Worm (Caenorhabditis elegans): ENCODE results near the gene afmd-2.

Gene afmd-2

DNA sequence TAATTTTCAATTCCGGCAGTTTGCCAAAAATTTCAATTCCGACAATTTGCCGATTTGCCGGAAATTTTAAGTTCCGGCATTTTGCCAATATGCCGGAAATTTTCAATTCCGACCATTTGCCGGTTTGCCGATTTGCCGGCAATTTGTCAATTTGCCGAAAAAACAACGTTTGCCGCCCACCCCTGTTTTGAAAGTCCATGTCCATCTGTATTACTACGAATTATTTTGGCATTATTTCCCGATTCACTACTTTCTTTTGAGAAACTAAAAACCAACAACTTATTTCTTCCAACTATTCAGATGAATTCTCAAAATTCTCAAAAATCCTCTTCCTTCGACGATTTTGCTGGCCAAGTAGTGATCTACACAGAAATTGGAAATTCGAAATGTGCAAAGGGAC, 16.8 kb upstream of the afmd-2 start, which contains the start of gene Y45F10A.7:
Gene Y45F10A.7, plus strand, starts transcription at position 301 of the 400 bp plus-strand sequence.
- TF ChIP-seq tab-1 (GFP tag; IDR thresholded peaks at IDR 0.05), result no peak
- no peak for TF ChIP-seq ztf-29 (GFP tag; IDR thresholded peaks at IDR 0.05)
- TF ChIP-seq klf-2 (GFP tag; conservative IDR thresholded peaks at IDR 0.05), result no peak
- TF ChIP-seq T22C8.4 (GFP tag; IDR thresholded peaks at IDR 0.05), result no peak
- no peak for TF ChIP-seq cog-1 (tag; optimal IDR thresholded peaks at IDR 0.05)
- no peak for TF ChIP-seq ref-1 (GFP tag; conservative IDR thresholded peaks at IDR 0.05)
- no peak for TF ChIP-seq ztf-23 (GFP tag; IDR thresholded peaks at IDR 0.05)
- TF ChIP-seq med-1 (GFP tag; optimal IDR thresholded peaks at IDR 0.05; ENCODE audit: insufficient read depth), result no peak
- no peak for TF ChIP-seq flt-1 (GFP tag; IDR thresholded peaks at IDR 0.05)

DNA sequence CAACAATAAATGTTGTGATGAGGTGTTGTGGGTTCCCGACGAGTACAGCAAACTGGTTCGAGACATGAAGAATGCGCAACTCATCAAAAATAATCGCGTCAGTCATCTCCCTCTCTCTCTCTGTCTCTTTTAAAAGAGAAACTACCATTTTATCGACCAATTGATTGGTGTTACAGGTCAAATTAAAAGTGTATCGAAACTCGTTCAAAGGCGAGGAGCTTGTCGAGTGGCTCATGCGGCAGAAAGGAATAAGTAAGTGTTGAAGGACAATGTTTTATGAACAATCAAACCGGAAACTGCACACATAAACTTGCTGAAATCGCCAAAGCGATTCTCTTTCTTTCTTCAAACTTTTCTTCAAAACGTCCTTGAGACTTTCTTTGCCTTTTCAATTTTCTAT, 15.3 kb upstream of the afmd-2 start:
- TF ChIP-seq cog-1 (tag; optimal IDR thresholded peaks at IDR 0.05) (no peak), klf-2 (GFP tag; conservative IDR thresholded peaks at IDR 0.05) (no peak), T22C8.4 (GFP tag; IDR thresholded peaks at IDR 0.05) (no peak), med-1 (GFP tag; optimal IDR thresholded peaks at IDR 0.05; ENCODE audit: insufficient read depth) (no peak), tab-1 (GFP tag; IDR thresholded peaks at IDR 0.05) (no peak), ref-1 (GFP tag; conservative IDR thresholded peaks at IDR 0.05) (no peak), ztf-23 (GFP tag; IDR thresholded peaks at IDR 0.05) (no peak), ztf-29 (GFP tag; IDR thresholded peaks at IDR 0.05) (no peak), flt-1 (GFP tag; IDR thresholded peaks at IDR 0.05) (no peak)

DNA sequence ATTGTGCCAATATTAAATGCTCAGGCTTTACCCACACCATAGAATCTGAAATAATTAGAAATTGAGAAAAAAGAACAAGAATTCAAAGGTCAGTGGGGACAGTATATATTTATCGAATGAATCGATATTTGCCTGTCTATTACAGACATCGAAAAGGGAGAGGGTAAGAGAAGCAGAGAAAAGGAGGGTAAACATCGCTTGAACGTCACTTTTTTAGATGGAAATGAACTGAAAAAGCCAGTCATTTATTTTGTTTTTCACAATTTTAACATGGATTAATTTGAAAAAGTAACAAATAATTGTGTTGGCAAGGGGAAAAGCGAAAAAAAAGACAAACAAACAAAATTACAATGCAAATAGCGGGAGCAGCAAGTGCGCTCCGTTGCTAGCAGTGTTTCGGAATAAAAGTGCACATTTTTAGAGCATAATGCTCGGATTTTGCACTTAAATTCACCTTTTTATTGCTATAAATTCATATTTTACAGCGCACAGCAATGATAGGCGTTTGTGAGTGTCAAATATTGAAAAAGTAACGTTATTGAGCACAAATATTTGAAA, 6.1 kb upstream of the afmd-2 start, which contains the start of gene tbc-9:
Gene tbc-9, minus strand, starts transcription at position 51 of the 558 bp plus-strand sequence.
- no peak for TF ChIP-seq med-1 (GFP tag; optimal IDR thresholded peaks at IDR 0.05; ENCODE audit: insufficient read depth)
- TF ChIP-seq ztf-23 (GFP tag; IDR thresholded peaks at IDR 0.05), result no peak
- no peak for TF ChIP-seq ref-1 (GFP tag; conservative IDR thresholded peaks at IDR 0.05)
- TF ChIP-seq T22C8.4 (GFP tag; IDR thresholded peaks at IDR 0.05), result no peak; the same call in 1 of the 2 replicates
- no peak for TF ChIP-seq flt-1 (GFP tag; IDR thresholded peaks at IDR 0.05)
- no peak for TF ChIP-seq cog-1 (tag; optimal IDR thresholded peaks at IDR 0.05)
- TF ChIP-seq klf-2 (GFP tag; conservative IDR thresholded peaks at IDR 0.05), result no peak
- TF ChIP-seq tab-1 (GFP tag; IDR thresholded peaks at IDR 0.05), result no peak
- no peak for TF ChIP-seq ztf-29 (GFP tag; IDR thresholded peaks at IDR 0.05)

DNA sequence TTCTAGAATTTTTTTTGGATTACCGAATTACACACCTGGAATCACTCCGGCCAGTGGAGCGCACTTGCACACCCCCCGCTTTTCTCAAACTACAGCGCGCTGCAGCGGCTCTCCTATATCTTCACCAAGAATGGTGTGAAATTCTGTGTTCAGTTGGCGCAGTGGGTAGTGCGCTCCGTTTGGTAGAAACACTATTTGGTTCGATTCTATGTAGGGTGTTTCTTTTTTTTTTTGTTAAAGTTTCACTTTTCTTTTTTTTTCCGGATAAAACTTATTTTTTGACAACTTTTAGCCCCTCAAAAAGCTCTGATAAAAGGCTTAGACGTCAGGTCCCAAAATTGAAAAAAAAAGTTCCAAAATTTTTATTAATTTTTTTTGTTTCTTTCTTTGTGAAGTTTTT, 5.0 kb upstream of the afmd-2 start:
- TF ChIP-seq T22C8.4 (GFP tag; IDR thresholded peaks at IDR 0.05) (peak; percentile 66), ref-1 (GFP tag; conservative IDR thresholded peaks at IDR 0.05) (0 out of 2 replicates have a peak, but pooled peaks have one; percentile 17), ztf-23 (GFP tag; IDR thresholded peaks at IDR 0.05) (0 out of 2 replicates have a peak, but pooled peaks have one; percentile 37), tab-1 (GFP tag; IDR thresholded peaks at IDR 0.05) (0 out of 2 replicates have a peak, but pooled peaks have one; percentile 53), flt-1 (GFP tag; IDR thresholded peaks at IDR 0.05) (peak; percentile 67)

DNA sequence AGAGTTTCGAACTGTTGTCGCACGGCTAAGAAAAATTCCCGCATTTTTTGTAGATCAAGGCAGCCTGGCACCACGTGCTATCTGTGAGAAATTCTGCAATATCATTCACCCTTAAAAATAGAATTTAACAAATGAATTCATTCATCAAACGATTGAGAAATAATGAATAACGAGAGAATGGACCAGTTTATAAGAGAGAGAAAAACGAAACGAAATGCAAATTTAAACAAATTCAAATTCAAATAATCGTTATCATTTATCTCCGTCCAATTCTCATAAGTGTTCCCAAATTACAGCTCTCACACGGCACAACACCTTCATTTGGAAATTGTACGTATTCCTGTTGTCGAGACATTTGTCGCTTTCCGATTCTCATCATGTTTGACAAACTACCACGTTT, 3.9 kb upstream of the afmd-2 start, which contains the start of gene seld-1:
Gene seld-1, plus strand, starts transcription at position 301 of the 400 bp plus-strand sequence.
- no peak for TF ChIP-seq ztf-23 (GFP tag; IDR thresholded peaks at IDR 0.05)
- no peak for TF ChIP-seq klf-2 (GFP tag; conservative IDR thresholded peaks at IDR 0.05)
- no peak for TF ChIP-seq tab-1 (GFP tag; IDR thresholded peaks at IDR 0.05)
- TF ChIP-seq T22C8.4 (GFP tag; IDR thresholded peaks at IDR 0.05), result no peak
- no peak for TF ChIP-seq ref-1 (GFP tag; conservative IDR thresholded peaks at IDR 0.05)
- no peak for TF ChIP-seq flt-1 (GFP tag; IDR thresholded peaks at IDR 0.05)
- no peak for TF ChIP-seq cog-1 (tag; optimal IDR thresholded peaks at IDR 0.05)
- TF ChIP-seq ztf-29 (GFP tag; IDR thresholded peaks at IDR 0.05), result no peak
- TF ChIP-seq med-1 (GFP tag; optimal IDR thresholded peaks at IDR 0.05; ENCODE audit: insufficient read depth), result no peak

DNA sequence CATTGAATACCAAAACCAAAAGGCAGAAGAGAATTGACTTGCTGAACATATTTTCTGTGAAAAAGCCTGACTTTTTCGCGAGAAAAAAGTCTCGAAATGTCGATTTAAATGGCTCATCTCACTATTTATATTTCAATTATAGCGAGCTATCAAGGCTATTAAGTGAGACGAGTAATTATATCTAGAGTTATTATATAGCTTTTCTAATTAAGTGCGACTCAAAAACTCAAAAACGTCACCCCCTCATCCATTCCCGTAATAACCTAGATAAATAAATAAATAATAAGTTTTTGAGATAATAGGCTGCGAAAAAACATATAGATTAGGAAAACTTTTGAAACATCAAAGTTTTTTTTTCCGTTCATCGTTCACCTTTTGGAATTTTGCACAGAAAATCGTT, 3.4 kb upstream of the afmd-2 start, which contains the start of gene nlp-17:
Gene nlp-17, minus strand, starts transcription at position 101 of the 400 bp plus-strand sequence.
- TF ChIP-seq cog-1 (tag; optimal IDR thresholded peaks at IDR 0.05) (no peak), tab-1 (GFP tag; IDR thresholded peaks at IDR 0.05) (no peak), flt-1 (GFP tag; IDR thresholded peaks at IDR 0.05) (no peak), T22C8.4 (GFP tag; IDR thresholded peaks at IDR 0.05) (no peak)

DNA sequence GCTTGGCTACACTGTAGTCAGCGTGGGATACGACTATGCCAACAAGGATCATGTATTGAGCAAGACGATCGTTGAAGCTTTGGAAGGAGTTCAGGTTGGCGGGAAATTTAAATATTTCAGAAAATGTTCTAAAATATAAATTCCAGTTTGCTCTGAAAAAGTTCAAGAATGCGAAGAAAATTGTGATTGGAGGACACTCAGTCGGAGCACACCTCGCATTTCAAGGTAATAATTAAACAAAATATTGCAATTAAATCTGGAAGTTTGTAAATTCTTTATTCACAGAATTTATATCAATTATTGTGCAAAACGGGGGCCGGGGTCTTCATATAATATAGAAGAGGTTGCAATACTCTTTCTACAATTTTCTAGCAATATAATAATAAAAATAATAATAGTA, 1.0 kb downstream of the afmd-2 start:
- TF ChIP-seq ref-1 (GFP tag; conservative IDR thresholded peaks at IDR 0.05) (no peak), flt-1 (GFP tag; IDR thresholded peaks at IDR 0.05) (no peak), tab-1 (GFP tag; IDR thresholded peaks at IDR 0.05) (no peak), cog-1 (tag; optimal IDR thresholded peaks at IDR 0.05) (no peak), klf-2 (GFP tag; conservative IDR thresholded peaks at IDR 0.05) (no peak), ztf-29 (GFP tag; IDR thresholded peaks at IDR 0.05) (no peak), med-1 (GFP tag; optimal IDR thresholded peaks at IDR 0.05; ENCODE audit: insufficient read depth) (no peak), ztf-23 (GFP tag; IDR thresholded peaks at IDR 0.05) (no peak), T22C8.4 (GFP tag; IDR thresholded peaks at IDR 0.05) (no peak)

DNA sequence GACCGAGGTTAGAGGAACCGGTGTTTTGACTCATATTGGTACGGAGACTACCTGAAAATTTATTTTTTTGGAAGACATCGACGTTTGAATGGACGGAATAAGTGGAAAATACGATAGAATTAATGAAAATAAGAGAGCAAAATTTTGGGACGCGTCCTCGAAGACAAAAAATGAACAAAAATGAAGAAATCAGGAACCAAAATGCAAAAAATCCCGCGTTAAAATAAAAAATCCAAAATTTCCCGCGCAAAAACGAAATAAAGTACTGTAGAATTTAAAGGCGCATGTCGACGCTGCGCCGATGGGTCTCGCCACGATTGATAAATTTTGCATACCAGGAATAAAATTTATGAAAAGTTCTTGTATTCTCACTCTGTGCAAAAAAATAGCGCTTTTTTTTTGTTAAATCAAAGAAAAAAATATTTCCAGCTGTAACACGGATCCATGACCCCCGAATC, 3.1 kb downstream of the afmd-2 start, which contains the start of gene puf-3:
Gene puf-3, minus strand, starts transcription at position 51 of the 458 bp plus-strand sequence.
- TF ChIP-seq T22C8.4 (GFP tag; IDR thresholded peaks at IDR 0.05) (no peak), cog-1 (tag; optimal IDR thresholded peaks at IDR 0.05) (no peak), ztf-23 (GFP tag; IDR thresholded peaks at IDR 0.05) (no peak), tab-1 (GFP tag; IDR thresholded peaks at IDR 0.05) (no peak), klf-2 (GFP tag; conservative IDR thresholded peaks at IDR 0.05) (no peak), flt-1 (GFP tag; IDR thresholded peaks at IDR 0.05) (no peak), med-1 (GFP tag; optimal IDR thresholded peaks at IDR 0.05; ENCODE audit: insufficient read depth) (no peak), ztf-29 (GFP tag; IDR thresholded peaks at IDR 0.05) (no peak)

DNA sequence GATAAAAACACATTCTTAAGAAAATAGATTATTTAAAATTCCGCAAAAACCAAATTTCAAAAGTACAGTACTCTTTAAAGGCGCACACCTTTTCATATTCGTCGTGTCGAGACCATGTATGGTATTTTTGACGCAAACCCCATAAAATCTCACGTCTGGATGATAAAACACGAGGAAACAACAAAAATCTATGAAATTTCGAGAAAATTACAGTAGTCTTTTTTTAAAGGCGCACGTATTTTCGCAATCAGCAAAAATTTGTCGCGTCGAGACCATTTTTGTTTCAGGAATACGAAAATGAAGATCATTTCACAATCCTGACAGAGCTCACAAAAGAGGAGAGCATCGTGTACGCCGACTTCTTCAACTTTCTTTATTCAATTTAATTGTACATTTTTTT, 4.0 kb downstream of the afmd-2 start:
- no peak for TF ChIP-seq med-1 (GFP tag; optimal IDR thresholded peaks at IDR 0.05; ENCODE audit: insufficient read depth)
- TF ChIP-seq tab-1 (GFP tag; IDR thresholded peaks at IDR 0.05), result no peak
- TF ChIP-seq cog-1 (tag; optimal IDR thresholded peaks at IDR 0.05), result no peak
- no peak for TF ChIP-seq ref-1 (GFP tag; conservative IDR thresholded peaks at IDR 0.05)
- no peak for TF ChIP-seq klf-2 (GFP tag; conservative IDR thresholded peaks at IDR 0.05)
- no peak for TF ChIP-seq ztf-23 (GFP tag; IDR thresholded peaks at IDR 0.05)
- no peak for TF ChIP-seq flt-1 (GFP tag; IDR thresholded peaks at IDR 0.05)
- no peak for TF ChIP-seq ztf-29 (GFP tag; IDR thresholded peaks at IDR 0.05)
- no peak for TF ChIP-seq T22C8.4 (GFP tag; IDR thresholded peaks at IDR 0.05)

Measured in whole organism, midembryonic.